Fruit fly (Drosophila melanogaster): ENCODE data around the gene CG12713.

dm6 chr3L:15791072-15791471 lies 41.2 kb upstream of the CG12713 start:
- TF ChIP-seq CTCF (optimal IDR thresholded peaks at IDR 0.05) = no peak
- TF ChIP-seq CG8478 (optimal IDR thresholded peaks at IDR 0.05) = no peak
